Fruit fly (Drosophila melanogaster): Measurements from ENCODE around the gene CG5885.
A peak's percentile ranks its signal among the peaks of the same experiment; 100 is the strongest.

The CG5885 gene

DNA sequence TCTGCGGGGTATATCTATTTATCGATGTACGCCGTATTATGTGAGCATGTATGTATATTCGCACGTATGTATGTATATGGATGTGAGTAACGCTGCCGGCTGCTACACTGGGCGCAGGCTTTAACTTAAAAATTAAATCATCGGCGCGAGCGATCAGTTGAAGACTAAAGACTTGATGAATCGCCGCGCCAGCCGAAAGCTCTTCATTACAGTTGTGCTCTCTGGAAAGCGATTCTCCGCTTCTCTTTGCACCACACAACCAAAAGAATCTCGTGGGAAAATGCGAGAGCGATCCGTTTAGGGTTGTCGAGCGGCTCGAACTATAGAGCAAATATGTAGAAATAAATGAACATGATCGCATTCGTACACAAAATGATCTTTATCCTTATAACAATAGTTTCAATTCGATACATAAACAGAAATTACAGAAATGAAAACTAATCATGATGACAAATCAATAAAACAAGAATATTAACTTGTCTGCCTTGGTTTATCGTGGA lies 9.6 kb downstream of the CG5885 start, which contains the start of gene CG13124 (continued):
- TF ChIP-seq CG8119 (GFP tag; IDR thresholded peaks at IDR 0.05) (peak; percentile 25; the same call in 1 of the 3 replicates), Smox (GFP tag; optimal IDR thresholded peaks at IDR 0.05) (no peak), Eip75B (GFP tag; optimal IDR thresholded peaks at IDR 0.05) (no peak), CG15336 (GFP tag; IDR thresholded peaks at IDR 0.05) (peak; percentile 65), cyc (GFP tag; optimal IDR thresholded peaks at IDR 0.05) (no peak), CG11902 (GFP tag; optimal IDR thresholded peaks at IDR 0.05) (no peak), Met (GFP tag; optimal IDR thresholded peaks at IDR 0.05) (no peak), CG9139 (GFP tag; optimal IDR thresholded peaks at IDR 0.05) (peak; percentile 13), CG34406 (GFP tag; optimal IDR thresholded peaks at IDR 0.05) (peak; percentile 17), Sox15 (GFP tag; optimal IDR thresholded peaks at IDR 0.05) (no peak), Hr4 (GFP tag; optimal IDR thresholded peaks at IDR 0.05) (peak; percentile 46), CG11294 (GFP tag; IDR thresholded peaks at IDR 0.05) (no peak), dac (GFP tag; optimal IDR thresholded peaks at IDR 0.05) (no peak), Blimp-1 (GFP tag; optimal IDR thresholded peaks at IDR 0.05) (no peak), fd59A (GFP tag; optimal IDR thresholded peaks at IDR 0.05) (no peak)

- TF ChIP-seq CG3919 (GFP tag; optimal IDR thresholded peaks at IDR 0.05) (peak; percentile 5), CG6808 (GFP tag; optimal IDR thresholded peaks at IDR 0.05) (peak; percentile 29), CG8632 (GFP tag; optimal IDR thresholded peaks at IDR 0.05) (no peak), CG4318 (GFP tag; optimal IDR thresholded peaks at IDR 0.05) (no peak), dsx (GFP tag; optimal IDR thresholded peaks at IDR 0.05; ENCODE audit: poor library complexity, severe bottlenecking) (peak; percentile 30), ss (GFP tag; optimal IDR thresholded peaks at IDR 0.05) (peak; percentile 36 to 37), esn (GFP tag; optimal IDR thresholded peaks at IDR 0.05) (no peak), CG10669 (GFP tag; optimal IDR thresholded peaks at IDR 0.05) (peak; percentile 2), fkh (GFP tag; optimal IDR thresholded peaks at IDR 0.05) (peak; percentile 37), CG6163 (GFP tag; IDR thresholded peaks at IDR 0.05) (peak; percentile 47; the same call in 2 of the 3 replicates), salr (GFP tag; optimal IDR thresholded peaks at IDR 0.05) (peak in 1 of 2 experiments; percentile 22), CG8119 (GFP tag; IDR thresholded peaks at IDR 0.05) (no peak), Ets21C (GFP tag; optimal IDR thresholded peaks at IDR 0.05) (no peak), eg (GFP tag; IDR thresholded peaks at IDR 0.05) (0 out of 3 replicates have a peak, but pooled peaks have one; percentile 24), Eip78C (GFP tag) (peak; percentile 76), CG1621 (tag; optimal IDR thresholded peaks at IDR 0.05) (peak; percentile 38)
Measured at dm6 chr2L:9907320-9908256, 10.5 kb downstream of the CG5885 start.

DNA sequence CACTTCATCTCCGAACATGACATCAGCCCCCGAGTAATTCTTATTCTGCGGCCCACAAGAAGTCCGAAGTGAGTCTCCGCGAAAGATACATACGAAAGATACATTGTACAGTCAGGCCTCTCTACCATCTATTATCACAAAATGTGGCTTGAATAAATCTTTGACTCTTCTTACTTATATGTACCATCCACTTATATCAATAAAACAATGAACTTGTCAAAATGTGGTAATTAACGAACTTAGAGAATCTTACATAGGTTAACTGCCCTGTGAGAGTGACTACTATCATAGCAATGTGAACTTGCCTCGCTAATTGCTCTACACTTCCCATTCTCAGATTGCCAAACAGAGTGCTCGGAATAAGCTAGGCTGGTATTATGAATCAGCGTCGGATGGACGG lies 11.5 kb downstream of the CG5885 start:
- TF ChIP-seq vri (GFP tag; optimal IDR thresholded peaks at IDR 0.05) (no peak), salr (GFP tag; optimal IDR thresholded peaks at IDR 0.05) (no peak), CG6808 (GFP tag; optimal IDR thresholded peaks at IDR 0.05) (no peak), Gug (GFP tag; IDR thresholded peaks at IDR 0.05) (peak; percentile 69), achi (GFP tag; optimal IDR thresholded peaks at IDR 0.05) (peak; percentile 30), cyc (GFP tag; optimal IDR thresholded peaks at IDR 0.05) (no peak), CG7368 (GFP tag; optimal IDR thresholded peaks at IDR 0.05) (peak; percentile 7), spab (GFP tag; optimal IDR thresholded peaks at IDR 0.05) (no peak), Lpt (GFP tag; optimal IDR thresholded peaks at IDR 0.05) (no peak), Hr4 (GFP tag; optimal IDR thresholded peaks at IDR 0.05) (peak; percentile 39), Eip78C (GFP tag) (peak; percentile 71), CG3919 (GFP tag; optimal IDR thresholded peaks at IDR 0.05) (peak; percentile 22), CG6854 (GFP tag; optimal IDR thresholded peaks at IDR 0.05) (no peak), CG8319 (GFP tag; optimal IDR thresholded peaks at IDR 0.05) (no peak), CG4318 (GFP tag; optimal IDR thresholded peaks at IDR 0.05) (no peak), acj6 (GFP tag; optimal IDR thresholded peaks at IDR 0.05) (no peak), CG31627 (GFP tag; optimal IDR thresholded peaks at IDR 0.05) (no peak), pdm3 (GFP tag; optimal IDR thresholded peaks at IDR 0.05) (no peak), CG10669 (GFP tag; optimal IDR thresholded peaks at IDR 0.05) (peak; percentile 32), dsx (GFP tag; optimal IDR thresholded peaks at IDR 0.05; ENCODE audit: poor library complexity, severe bottlenecking) (peak; percentile 6), CG6163 (GFP tag; IDR thresholded peaks at IDR 0.05) (peak; percentile 78), CG10631 (GFP tag; optimal IDR thresholded peaks at IDR 0.05) (peak; percentile 18), ss (GFP tag; optimal IDR thresholded peaks at IDR 0.05) (no peak), OdsH (GFP tag; optimal IDR thresholded peaks at IDR 0.05) (no peak), CG6276 (GFP tag; optimal IDR thresholded peaks at IDR 0.05) (peak; percentile 29), net (GFP tag; optimal IDR thresholded peaks at IDR 0.05) (peak; percentile 20)

Measured in whole organism, prepupa.